Fruit fly (Drosophila melanogaster) whole organism, pupa: Measurements from ENCODE around the gene CG14142.
A peak's percentile ranks its signal among the peaks of the same experiment; 100 is the strongest.

ENCODE experiments used
- CG10348 ChIP-seq: fragments of 200-800 bp; sonication (Bioruptor generic); IDR thresholded peaks from 2 replicates; pipeline ENCODE4 v1.3.6; 2022; ENCODE audit warnings: missing biosample characterization, missing genetic modification characterization
- CG12605 ChIP-seq: fragments of 200-800 bp; sonication (Bioruptor generic); IDR thresholded peaks from 2 replicates; pipeline ENCODE4 v1.3.6; 2022; ENCODE audit warnings: missing biosample characterization, missing genetic modification characterization
- CG14655 ChIP-seq: fragments of 200-800 bp; sonication (Bioruptor generic); optimal IDR thresholded peaks from 3 replicates; lab custom pipeline; 2017; ENCODE audit warnings: mild to moderate bottlenecking, missing biosample characterization, missing genetic modification reagents, missing genetic modification characterization
- CG17806 ChIP-seq: fragments of 200-800 bp; sonication (Bioruptor generic); optimal IDR thresholded peaks from 2 replicates; lab custom pipeline; 2018; ENCODE audit warnings: missing biosample characterization, mild to moderate bottlenecking, missing genetic modification characterization, moderate library complexity
- CG4496 ChIP-seq: fragments of 200-800 bp; sonication (Bioruptor generic); IDR thresholded peaks from 3 replicates; pipeline ENCODE4 v1.3.6; 2022; ENCODE audit warnings: missing biosample characterization, missing genetic modification characterization
- CG8301 ChIP-seq: fragments of 200-800 bp; sonication (Bioruptor generic); optimal IDR thresholded peaks from 2 replicates; lab custom pipeline; 2018; ENCODE audit warnings: missing biosample characterization, mild to moderate bottlenecking, missing genetic modification characterization
- CG9948 ChIP-seq: fragments of 200-800 bp; sonication (Bioruptor generic); optimal IDR thresholded peaks from 2 replicates; lab custom pipeline; 2018; ENCODE audit warnings: missing biosample characterization, mild to moderate bottlenecking, missing genetic modification characterization, moderate library complexity
- EcR ChIP-seq: fragments of 200-800 bp; sonication (Bioruptor generic); optimal IDR thresholded peaks from 3 replicates; lab custom pipeline; 2019; ENCODE audit warnings: missing biosample characterization, missing genetic modification characterization, mild to moderate bottlenecking, moderate library complexity, missing genetic modification reagents
- Ets98B ChIP-seq: fragments of 200-800 bp; sonication (Bioruptor generic); IDR thresholded peaks from 2 replicates; pipeline ENCODE4 v1.3.6; 2022; ENCODE audit warnings: missing biosample characterization, missing genetic modification characterization
- Snoo ChIP-seq: fragments of 200-800 bp; sonication (Bioruptor generic); optimal IDR thresholded peaks from 3 replicates; lab custom pipeline; 2017; ENCODE audit warnings: missing biosample characterization, mild to moderate bottlenecking, missing genetic modification characterization, inconsistent platforms
- fd96Ca ChIP-seq: fragments of 200-800 bp; sonication (Bioruptor generic); IDR thresholded peaks from 3 replicates; pipeline ENCODE4 v1.3.6; 2022; ENCODE audit warnings: missing biosample characterization, missing genetic modification characterization
- rn ChIP-seq: fragments of 200-800 bp; sonication (Bioruptor generic); IDR thresholded peaks from 2 replicates; pipeline ENCODE4 v1.3.6; 2022; ENCODE audit warnings: missing biosample characterization, missing genetic modification characterization

DNA sequence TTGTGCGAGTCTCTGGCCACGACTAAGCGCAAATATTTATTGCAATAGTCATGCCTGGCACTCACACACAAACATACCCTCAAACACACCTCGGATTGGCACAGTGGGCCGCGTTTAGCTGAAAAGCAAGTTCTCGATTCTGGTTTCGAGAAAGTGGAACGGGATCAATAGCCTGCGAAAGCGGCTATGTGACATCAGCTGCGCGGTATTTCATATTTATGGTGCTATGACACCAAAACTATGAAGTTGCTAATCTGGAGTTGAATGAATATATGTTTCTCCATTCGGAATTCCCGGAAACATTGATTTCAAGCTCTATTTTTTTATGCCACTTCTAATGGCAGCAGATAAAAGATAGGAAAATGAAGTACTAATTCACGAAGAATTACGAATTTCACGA lies 44.6 kb downstream of the CG14142 start:
- TF ChIP-seq CG17806 (tag; lab: Kevin White, UChicago) (no peak), CG14655 (GFP tag; lab: Kevin White, UChicago) (no peak), Snoo (tag; lab: Kevin White, UChicago) (no peak), CG4496 (peak; percentile 69; the same call in 2 of the 3 replicates), CG12605 (no peak), Ets98B (peak; percentile 18; the same call in 1 of the 2 replicates), fd96Ca (GFP tag; lab: Robert Waterston, UW) (peak; percentile 62; the same call in 1 of the 3 replicates), rn (no peak), EcR (peak; percentile 14), CG9948 (no peak), CG10348 (GFP tag; lab: Robert Waterston, UW) (no peak), CG8301 (no peak)
